Worm (Caenorhabditis elegans) whole organism, L4 larva: ENCODE measurements around the gene acdh-13.

Experiments used
- F10B5.3 ChIP-seq: sonication (generic microtip); optimal IDR thresholded peaks from 2 replicates; lab custom pipeline; 2016; ENCODE audit warnings: mild to moderate bottlenecking, missing genetic modification characterization, missing compliant biosample characterization
- F49E8.2 ChIP-seq: sonication (generic microtip); optimal IDR thresholded peaks from 2 replicates; lab custom pipeline; 2016; ENCODE audit warnings: missing compliant biosample characterization, mild to moderate bottlenecking, missing genetic modification characterization, borderline replicate concordance
- Y75B8A.6 ChIP-seq: fragments of 200-800 bp; sonication (Bioruptor generic); IDR thresholded peaks from 2 replicates; pipeline ENCODE4 v1.3.6; 2022; ENCODE audit warnings: missing genetic modification reagents, missing genetic modification characterization, missing compliant biosample characterization
- aha-1 ChIP-seq: fragments of 150-350 bp; peaks from one replicate; lab custom pipeline; 2014; ENCODE audit warnings: missing biosample characterization, missing genetic modification characterization
- aly-2 ChIP-seq: sonication (generic microtip); optimal IDR thresholded peaks from 2 replicates; lab custom pipeline; 2018; ENCODE audit warnings: missing biosample characterization, missing genetic modification characterization
- ama-1 ChIP-seq: fragments of 150-350 bp; optimal IDR thresholded peaks from 2 replicates; lab custom pipeline; 2014; ENCODE audit warnings: inconsistent platforms, mixed read lengths
- attf-4 ChIP-seq: sonication (generic microtip); optimal IDR thresholded peaks from 3 replicates; lab custom pipeline; 2017; ENCODE audit warnings: missing biosample characterization, missing genetic modification characterization
- ceh-20 ChIP-seq: fragments of 200-800 bp; sonication (Bioruptor generic); IDR thresholded peaks from 2 replicates; pipeline ENCODE4 v1.3.6; 2022; ENCODE audit warnings: missing genetic modification reagents, missing genetic modification characterization, missing compliant biosample characterization
- ceh-28 ChIP-seq: fragments of 150-350 bp; optimal IDR thresholded peaks from 2 replicates; lab custom pipeline; 2014; ENCODE audit warnings: missing biosample characterization, missing genetic modification reagents, missing genetic modification characterization
- ceh-82 ChIP-seq: sonication (generic microtip); optimal IDR thresholded peaks from 2 replicates; lab custom pipeline; 2017; ENCODE audit warnings: missing biosample characterization, missing genetic modification characterization
- ces-1 ChIP-seq: fragments of 150-350 bp; sonication (generic microtip); optimal IDR thresholded peaks from 4 replicates; lab custom pipeline; 2014; ENCODE audit warnings: missing biosample characterization, missing genetic modification reagents, missing genetic modification characterization
- daf-12 ChIP-seq: fragments of 150-350 bp; optimal IDR thresholded peaks from 2 replicates; lab custom pipeline; 2014; ENCODE audit warnings: missing biosample characterization, missing genetic modification reagents, missing genetic modification characterization
- dmd-6 ChIP-seq: fragments of 200-800 bp; sonication (Bioruptor generic); IDR thresholded peaks from 2 replicates; pipeline ENCODE4 v1.3.6; 2022; ENCODE audit warnings: missing genetic modification reagents, missing genetic modification characterization, missing compliant biosample characterization
- dmd-8 ChIP-seq: fragments of 200-800 bp; sonication (Bioruptor generic); IDR thresholded peaks from 2 replicates; pipeline ENCODE4 v1.3.6; 2022; ENCODE audit warnings: missing genetic modification characterization, missing compliant biosample characterization
- dpl-1 ChIP-seq: fragments of 150-350 bp; optimal IDR thresholded peaks from 2 replicates; lab custom pipeline; 2014; ENCODE audit warnings: missing biosample characterization, missing genetic modification reagents, missing genetic modification characterization
- dve-1 ChIP-seq: sonication (generic microtip); optimal IDR thresholded peaks from 2 replicates; lab custom pipeline; 2017; ENCODE audit warnings: antibody characterized with exemption, mild to moderate bottlenecking, missing genetic modification characterization, missing compliant biosample characterization; ENCODE audit not compliant: insufficient read depth
- egl-43 ChIP-seq: fragments of 200-800 bp; sonication (Bioruptor generic); IDR thresholded peaks from 2 replicates; pipeline ENCODE4 v1.3.6; 2022; ENCODE audit warnings: missing genetic modification reagents, missing genetic modification characterization, missing compliant biosample characterization
- fos-1 ChIP-seq: fragments of 150-350 bp; optimal IDR thresholded peaks from 2 replicates; lab custom pipeline; 2014; ENCODE audit warnings: missing biosample characterization, missing genetic modification characterization
- hlh-11 ChIP-seq: fragments of 200-800 bp; sonication (Bioruptor generic); optimal IDR thresholded peaks from 2 replicates; lab custom pipeline; 2018; ENCODE audit warnings: mild to moderate bottlenecking, missing genetic modification characterization, missing compliant biosample characterization
- hlh-30 ChIP-seq: sonication (generic microtip); optimal IDR thresholded peaks from 2 replicates; lab custom pipeline; 2017; ENCODE audit warnings: antibody characterized with exemption, mild to moderate bottlenecking, missing genetic modification characterization, missing compliant biosample characterization; ENCODE audit not compliant: insufficient read depth
- jun-1 ChIP-seq: fragments of 150-350 bp; optimal IDR thresholded peaks from 2 replicates; lab custom pipeline; 2014; ENCODE audit warnings: missing biosample characterization, missing genetic modification reagents, missing genetic modification characterization
- lin-1 ChIP-seq: fragments of 200-800 bp; sonication (Bioruptor generic); IDR thresholded peaks from 2 replicates; pipeline ENCODE4 v1.3.6; 2022; ENCODE audit warnings: missing genetic modification reagents, missing genetic modification characterization, missing compliant biosample characterization
- lin-15B ChIP-seq: fragments of 150-350 bp; sonication (generic microtip); optimal IDR thresholded peaks from 3 replicates; lab custom pipeline; 2014; ENCODE audit warnings: missing biosample characterization, missing genetic modification characterization
- lin-38 ChIP-seq: fragments of 200-800 bp; sonication (Bioruptor generic); IDR thresholded peaks from 2 replicates; pipeline ENCODE4 v1.3.6; 2022; ENCODE audit warnings: missing genetic modification reagents, missing genetic modification characterization, missing compliant biosample characterization
- lin-39 ChIP-seq: fragments of 150-350 bp; optimal IDR thresholded peaks from 2 replicates; lab custom pipeline; 2014; ENCODE audit warnings: missing biosample characterization, missing genetic modification reagents, missing genetic modification characterization
- mdl-1 ChIP-seq, 2 experiments: fragments of 150-350 bp in 1 of 2; sonication (generic microtip) in 1 of 2; optimal IDR thresholded peaks; 2 replicates each; lab custom pipeline; 2014 to 2017; ENCODE audit warnings: missing biosample characterization in 2 of 2, missing genetic modification characterization in 2 of 2
- mdt-29 ChIP-seq: fragments of 200-800 bp; sonication (Bioruptor generic); IDR thresholded peaks from 2 replicates; pipeline ENCODE4 v1.3.6; 2022; ENCODE audit warnings: missing genetic modification reagents, missing genetic modification characterization, missing compliant biosample characterization
- mep-1 ChIP-seq: fragments of 150-350 bp; sonication (generic microtip); optimal IDR thresholded peaks from 3 replicates; lab custom pipeline; 2014; ENCODE audit warnings: missing biosample characterization, missing genetic modification characterization
- nhr-10 ChIP-seq: fragments of 150-350 bp; optimal IDR thresholded peaks from 2 replicates; lab custom pipeline; 2014; ENCODE audit warnings: missing biosample characterization, missing genetic modification characterization
- nhr-102 ChIP-seq: sonication (generic microtip); optimal IDR thresholded peaks from 2 replicates; lab custom pipeline; 2016; ENCODE audit warnings: mild to moderate bottlenecking, missing genetic modification characterization, moderate library complexity, missing compliant biosample characterization
- nhr-28 ChIP-seq: fragments of 150-350 bp; optimal IDR thresholded peaks from 2 replicates; lab custom pipeline; 2014; ENCODE audit warnings: missing biosample characterization, missing genetic modification characterization
- nhr-6 ChIP-seq: fragments of 150-350 bp; optimal IDR thresholded peaks from 2 replicates; lab custom pipeline; 2014; ENCODE audit warnings: missing biosample characterization, missing genetic modification characterization
- nhr-76 ChIP-seq: fragments of 150-350 bp; optimal IDR thresholded peaks from 2 replicates; lab custom pipeline; 2014; ENCODE audit warnings: missing biosample characterization, missing genetic modification characterization
- nhr-77 ChIP-seq: fragments of 150-350 bp; optimal IDR thresholded peaks from 2 replicates; lab custom pipeline; 2014; ENCODE audit warnings: missing biosample characterization, missing genetic modification characterization
- pha-4 ChIP-seq, 2 experiments: fragments of 150-350 bp in 1 of 2; fragments of 200-800 bp in 1 of 2; sonication (Bioruptor generic) in 1 of 2; IDR thresholded peaks in 1 of 2; optimal IDR thresholded peaks in 1 of 2; 2 replicates each; pipeline versions ENCODE4 v1.3.6 to Lab custom; 2014 to 2022; ENCODE audit warnings: missing genetic modification characterization in 2 of 2, missing genetic modification reagents in 2 of 2, missing biosample characterization in 1 of 2, missing compliant biosample characterization in 1 of 2
- php-3 ChIP-seq: fragments of 200-800 bp; sonication (Bioruptor generic); IDR thresholded peaks from 2 replicates; pipeline ENCODE4 v1.3.6; 2022; ENCODE audit warnings: missing genetic modification reagents, missing genetic modification characterization, missing compliant biosample characterization
- rbr-2 ChIP-seq: sonication (generic microtip); optimal IDR thresholded peaks from 2 replicates; lab custom pipeline; 2016; ENCODE audit warnings: missing genotype, missing genetic modification characterization, missing compliant biosample characterization
- snpc-4 ChIP-seq: fragments of 150-350 bp; optimal IDR thresholded peaks from 2 replicates; lab custom pipeline; 2014; ENCODE audit warnings: missing biosample characterization, missing genetic modification characterization
- tra-1 ChIP-seq: fragments of 200-800 bp; sonication (Bioruptor generic); IDR thresholded peaks from 2 replicates; pipeline ENCODE4 v1.3.6; 2022; ENCODE audit warnings: missing genetic modification reagents, missing genetic modification characterization, missing compliant biosample characterization
- unc-130 ChIP-seq: sonication (generic microtip); optimal IDR thresholded peaks from 2 replicates; lab custom pipeline; 2016; ENCODE audit warnings: missing genetic modification reagents, missing genetic modification characterization, missing compliant biosample characterization
- unc-62 ChIP-seq, 3 experiments: fragments of 150-350 bp in 1 of 3; sonication (generic microtip); optimal IDR thresholded peaks in 2 of 3; peaks in 1 of 3; 1 replicate in 1 of 3; 2 replicates in 2 of 3; lab custom pipeline; 2014 to 2017; ENCODE audit warnings: missing biosample characterization in 3 of 3, missing genetic modification characterization in 3 of 3, missing genetic modification reagents in 3 of 3, missing genotype in 1 of 3
- zag-1 ChIP-seq: fragments of 150-350 bp; optimal IDR thresholded peaks from 2 replicates; lab custom pipeline; 2014; ENCODE audit warnings: missing biosample characterization, missing genetic modification characterization
- zip-2 ChIP-seq: fragments of 150-350 bp; optimal IDR thresholded peaks from 2 replicates; lab custom pipeline; 2014; ENCODE audit warnings: missing biosample characterization, missing genetic modification characterization
- ztf-7 ChIP-seq: fragments of 150-350 bp; optimal IDR thresholded peaks from 2 replicates; lab custom pipeline; 2014; ENCODE audit warnings: missing biosample characterization, missing genetic modification characterization

Gene acdh-13

DNA sequence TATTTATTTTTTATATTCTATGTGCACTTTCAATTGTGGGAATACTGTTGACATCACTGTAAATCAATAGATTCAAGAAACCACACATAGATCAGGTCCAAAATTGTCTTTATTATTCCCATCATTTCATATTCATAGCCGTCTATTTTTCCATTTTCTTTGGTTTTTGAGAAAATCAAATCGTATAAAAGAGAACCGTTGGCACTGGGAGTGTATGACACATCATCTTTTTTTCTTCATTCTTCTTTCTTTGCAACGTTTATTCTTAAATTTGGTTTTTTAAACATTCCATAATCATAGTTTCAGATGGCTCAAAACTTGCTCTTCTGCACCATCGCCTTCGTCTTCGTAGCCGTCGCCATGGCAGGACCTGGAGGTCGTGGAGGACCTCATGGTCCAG is 8.7 kb downstream of the acdh-13 start, which contains the start of gene srlf-2:
TSS of gene srlf-2 (plus strand) at position 301 of the 400 bp plus-strand sequence.
- no peak for TF ChIP-seq aly-2 (tag; lab: Kevin White, UChicago)
- TF ChIP-seq mdt-29 (GFP tag; lab: Robert Waterston, UW), result no peak
- no peak for TF ChIP-seq lin-1 (GFP tag; lab: Robert Waterston, UW)
- TF ChIP-seq rbr-2, result no peak
- no peak for TF ChIP-seq F10B5.3 (tag; lab: Kevin White, UChicago)
- TF ChIP-seq nhr-10 (tag; lab: Kevin White, UChicago), result no peak
- no peak for TF ChIP-seq jun-1 (tag; lab: Kevin White, UChicago)
- TF ChIP-seq ceh-82 (tag; lab: Kevin White, UChicago), result no peak
- TF ChIP-seq F49E8.2 (tag; lab: Kevin White, UChicago), result no peak
- no peak for TF ChIP-seq Y75B8A.6 (GFP tag; lab: Robert Waterston, UW)
- TF ChIP-seq lin-15B (tag; lab: Kevin White, UChicago), result no peak

DNA sequence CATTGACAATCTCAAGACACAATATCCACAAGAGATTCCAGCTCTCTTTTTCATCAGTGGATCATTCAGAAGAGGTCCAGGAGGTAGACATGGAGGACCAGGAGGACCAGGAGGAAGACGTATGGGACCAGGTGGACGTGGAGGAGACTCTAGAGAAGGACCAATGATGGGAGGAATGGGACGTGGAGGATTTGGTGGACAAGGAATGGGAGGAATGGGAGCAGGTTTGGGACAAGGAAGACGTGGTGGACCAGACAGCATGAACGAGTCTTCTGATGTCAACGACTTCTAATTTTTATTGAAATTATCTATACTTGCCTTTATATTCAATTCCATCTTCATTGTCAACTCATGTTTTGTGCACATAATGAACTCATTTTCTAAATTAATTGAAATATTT is 10.6 kb downstream of the acdh-13 start:
- peak; percentile 92 for TF ChIP-seq aha-1
- TF ChIP-seq zag-1 (tag; lab: Kevin White, UChicago), result no peak

DNA sequence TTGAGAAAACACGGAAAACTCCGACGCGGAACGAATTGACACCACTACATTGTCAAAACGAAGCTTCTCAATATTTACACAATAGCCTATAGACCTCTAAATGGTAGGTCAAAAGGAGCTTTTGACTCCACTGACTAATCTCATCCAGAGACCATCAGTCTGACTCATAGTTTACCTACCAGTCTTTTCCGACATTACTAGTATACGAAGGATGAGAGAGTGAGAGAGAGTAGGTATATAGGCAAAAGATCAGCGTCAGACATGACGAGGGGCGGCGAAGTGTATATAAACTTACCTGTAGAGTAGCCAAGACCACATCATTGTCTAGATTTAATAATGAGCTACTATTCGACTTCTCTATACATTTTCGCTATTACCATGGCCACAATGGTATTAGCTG is 11.4 kb downstream of the acdh-13 start, which contains the start of gene srlf-3:
TSS of gene srlf-3 (plus strand) at position 301 of the 400 bp plus-strand sequence.
- peak; percentile 54 for TF ChIP-seq aha-1
- TF ChIP-seq zag-1 (tag; lab: Kevin White, UChicago), result no peak

DNA sequence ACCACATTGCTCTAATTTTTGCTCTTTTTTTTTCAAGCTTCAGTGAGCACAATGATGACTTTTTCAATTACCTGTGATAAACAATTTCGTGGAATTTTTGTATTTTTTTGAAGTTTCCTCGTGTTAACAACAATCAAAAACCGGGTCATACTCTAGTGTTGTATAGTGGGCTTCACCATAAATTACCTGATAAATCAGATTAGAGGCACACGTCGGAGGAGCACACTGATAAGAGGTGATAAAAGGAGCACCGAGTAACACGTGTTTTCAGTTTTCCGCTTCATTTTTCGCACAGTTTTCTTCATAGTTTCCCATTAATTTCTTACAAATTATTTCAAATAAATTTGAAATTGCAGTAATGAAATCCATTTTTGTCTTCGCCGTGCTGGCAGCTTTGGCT is 17.3 kb downstream of the acdh-13 start, which contains the start of gene spp-8:
TSS of gene spp-8 (plus strand) at position 357 of the 400 bp plus-strand sequence.
- TF ChIP-seq unc-130 (GFP tag; lab: Kevin White, UChicago) (no peak), lin-1 (GFP tag; lab: Robert Waterston, UW) (peak; percentile 64; the same call in 1 of the 2 replicates), ceh-20 (GFP tag; lab: Robert Waterston, UW) (peak; percentile 92), mdt-29 (GFP tag; lab: Robert Waterston, UW) (no peak), pha-4 (GFP tag; IDR thresholded peaks at IDR 0.05; lab: Robert Waterston, UW) (peak; percentile 45; the same call in 1 of the 2 replicates), pha-4 (tag; optimal IDR thresholded peaks at IDR 0.05; lab: Kevin White, UChicago) (no peak), dpl-1 (GFP tag; lab: Kevin White, UChicago) (no peak), dmd-6 (GFP tag; lab: Robert Waterston, UW) (peak; percentile 94), unc-62 (GFP tag; optimal IDR thresholded peaks at IDR 0.05 in 1 of 2; lab: Kevin White, UChicago) (no peak), unc-62 (tag; optimal IDR thresholded peaks at IDR 0.05; lab: Kevin White, UChicago) (no peak), php-3 (GFP tag; lab: Robert Waterston, UW) (peak; percentile 96), nhr-28 (peak; percentile 98), nhr-10 (tag; lab: Kevin White, UChicago) (no peak), lin-38 (no peak), attf-4 (no peak), zip-2 (tag; lab: Kevin White, UChicago) (no peak), fos-1 (no peak), lin-39 (no peak), snpc-4 (tag; lab: Kevin White, UChicago) (no peak), ces-1 (GFP tag; lab: Kevin White, UChicago) (no peak), hlh-11 (tag; lab: Kevin White, UChicago) (peak; percentile 83), nhr-102 (tag; lab: Kevin White, UChicago) (peak; percentile 15), daf-12 (tag; lab: Kevin White, UChicago) (no peak), mdl-1 (tag; optimal IDR thresholded peaks at IDR 0.05; lab: Kevin White, UChicago) (peak in 1 of 2 experiments; percentile 74), nhr-6 (tag; lab: Kevin White, UChicago) (no peak), dmd-8 (GFP tag; lab: Robert Waterston, UW) (no peak), dve-1 (peak; percentile 80), hlh-30 (tag; lab: Kevin White, UChicago) (peak; percentile 67), egl-43 (GFP tag; lab: Robert Waterston, UW) (no peak), ztf-7 (tag; lab: Kevin White, UChicago) (no peak), lin-15B (tag; lab: Kevin White, UChicago) (no peak), jun-1 (tag; lab: Kevin White, UChicago) (no peak), ama-1 (lab: Kevin White, UChicago) (no peak), mep-1 (tag; lab: Kevin White, UChicago) (no peak), ceh-28 (tag; lab: Kevin White, UChicago) (no peak), tra-1 (GFP tag; lab: Robert Waterston, UW) (0 out of 2 replicates have a peak, but pooled peaks have one; percentile 20), nhr-76 (tag; lab: Kevin White, UChicago) (no peak), aha-1 (no peak), nhr-77 (tag; lab: Kevin White, UChicago) (peak; percentile 73)
